Worm (Caenorhabditis elegans) whole organism, late embryonic: ENCODE data around the gene Y44A6C.1.

Experiments
- K09A11.1 ChIP-seq: sonication (generic microtip); optimal IDR thresholded peaks from 2 replicates; lab custom pipeline; 2017; ENCODE audit warnings: antibody characterized with exemption, mild to moderate bottlenecking, missing genetic modification characterization, missing compliant biosample characterization; ENCODE audit not compliant: insufficient read depth
- ama-1 ChIP-seq: fragments of 150-350 bp; optimal IDR thresholded peaks from 2 replicates; lab custom pipeline; 2014
- ceh-2 ChIP-seq: sonication (generic microtip); optimal IDR thresholded peaks from 2 replicates; lab custom pipeline; 2016; ENCODE audit warnings: missing genotype, missing genetic modification characterization, missing compliant biosample characterization
- ceh-30 ChIP-seq: fragments of 150-350 bp; optimal IDR thresholded peaks from 2 replicates; lab custom pipeline; 2014; ENCODE audit warnings: missing biosample characterization, missing genetic modification characterization
- ceh-9 ChIP-seq: sonication (generic microtip); optimal IDR thresholded peaks from 2 replicates; lab custom pipeline; 2016; ENCODE audit warnings: mild to moderate bottlenecking, missing genetic modification characterization, inconsistent platforms, missing compliant biosample characterization
- ets-4 ChIP-seq: sonication (generic microtip); optimal IDR thresholded peaks from 2 replicates; lab custom pipeline; 2016; ENCODE audit warnings: missing genetic modification characterization, missing compliant biosample characterization
- fkh-6 ChIP-seq: sonication (generic microtip); optimal IDR thresholded peaks from 2 replicates; lab custom pipeline; 2016; ENCODE audit warnings: missing genetic modification characterization, missing compliant biosample characterization
- lin-11 ChIP-seq: fragments of 200-800 bp; sonication (Bioruptor generic); optimal IDR thresholded peaks from 2 replicates; lab custom pipeline; 2018; ENCODE audit warnings: mild to moderate bottlenecking, missing genetic modification characterization, missing compliant biosample characterization
- pag-3 ChIP-seq: sonication (generic microtip); optimal IDR thresholded peaks from 2 replicates; lab custom pipeline; 2016; ENCODE audit warnings: missing compliant biosample characterization, missing genetic modification characterization, borderline replicate concordance
- pha-4 ChIP-seq: fragments of 150-350 bp; optimal IDR thresholded peaks from 2 replicates; lab custom pipeline; 2018; ENCODE audit warnings: missing biosample characterization, missing genetic modification reagents, missing genetic modification characterization

ce11 chrV:20727458-20727857 lies 13.7 kb downstream of the Y44A6C.1 start:
- TF ChIP-seq lin-11 (tag; lab: Kevin White, UChicago), result no peak
- no peak for TF ChIP-seq K09A11.1 (tag; lab: Kevin White, UChicago)
- TF ChIP-seq ets-4 (tag; lab: Kevin White, UChicago), result no peak
- TF ChIP-seq ama-1 (lab: Kevin White, UChicago), result no peak
- TF ChIP-seq pha-4, result no peak
- no peak for TF ChIP-seq pag-3 (tag; lab: Kevin White, UChicago)
- TF ChIP-seq ceh-9 (tag; lab: Kevin White, UChicago), result no peak
- TF ChIP-seq ceh-30 (tag; lab: Kevin White, UChicago), result no peak
- no peak for TF ChIP-seq fkh-6 (tag; lab: Kevin White, UChicago)
- TF ChIP-seq ceh-2 (tag; lab: Kevin White, UChicago), result no peak
